Fruit fly (Drosophila melanogaster) whole organism, embryonic: Measurements from ENCODE around the gene CG32214.

Source experiments
- Abd-B ChIP-seq: fragments of 200-800 bp; sonication (Bioruptor generic); optimal IDR thresholded peaks from 2 replicates; lab custom pipeline; 2018; ENCODE audit warnings: missing biosample characterization, mild to moderate bottlenecking, missing genetic modification characterization, moderate library complexity
- C15 ChIP-seq: fragments of 200-800 bp; sonication (Bioruptor generic); IDR thresholded peaks from 3 replicates; pipeline ENCODE4 v1.3.6; 2022; ENCODE audit warnings: missing biosample characterization, missing genetic modification characterization
- CG10959 ChIP-seq: fragments of 200-800 bp; sonication (Bioruptor generic); IDR thresholded peaks from 2 replicates; pipeline ENCODE4 v1.3.6; 2022; ENCODE audit warnings: missing biosample characterization, missing genetic modification characterization
- CG11398 ChIP-seq: fragments of 200-800 bp; sonication (Bioruptor generic); optimal IDR thresholded peaks from 2 replicates; lab custom pipeline; 2016; ENCODE audit warnings: missing biosample characterization, missing genetic modification characterization
- CG12219 ChIP-seq: fragments of 200-800 bp; sonication (Bioruptor generic); optimal IDR thresholded peaks from 3 replicates; lab custom pipeline; 2018; ENCODE audit warnings: missing biosample characterization, mild to moderate bottlenecking, missing genetic modification characterization
- CG13775 ChIP-seq: fragments of 200-800 bp; sonication (Bioruptor generic); optimal IDR thresholded peaks from 3 replicates; lab custom pipeline; 2017; ENCODE audit warnings: missing biosample characterization, mild to moderate bottlenecking, missing genetic modification characterization
- CG14050 ChIP-seq: fragments of 200-800 bp; sonication (Bioruptor generic); IDR thresholded peaks from 3 replicates; pipeline ENCODE4 v1.3.6; 2022; ENCODE audit warnings: missing biosample characterization, missing genetic modification characterization
- CG1603 ChIP-seq: fragments of 200-800 bp; sonication (Bioruptor generic); optimal IDR thresholded peaks from 2 replicates; lab custom pipeline; 2019; ENCODE audit warnings: missing biosample characterization, mild to moderate bottlenecking, missing genetic modification characterization, moderate library complexity
- CG17186 ChIP-seq: fragments of 200-800 bp; sonication (Bioruptor generic); optimal IDR thresholded peaks from 3 replicates; lab custom pipeline; 2017; ENCODE audit warnings: missing biosample characterization, missing genetic modification reagents, missing genetic modification characterization
- CG2199 ChIP-seq: fragments of 200-800 bp; sonication (Bioruptor generic); IDR thresholded peaks from 3 replicates; pipeline ENCODE4 v1.3.6; 2022; ENCODE audit warnings: missing biosample characterization, missing genetic modification characterization
- CG2202 ChIP-seq: fragments of 200-800 bp; sonication (Bioruptor generic); optimal IDR thresholded peaks from 2 replicates; lab custom pipeline; 2018; ENCODE audit warnings: missing biosample characterization, mild to moderate bottlenecking, missing genetic modification characterization
- CG31441 ChIP-seq: fragments of 200-800 bp; sonication (Bioruptor generic); IDR thresholded peaks from 2 replicates; pipeline ENCODE4 v1.3.6; 2022; ENCODE audit warnings: missing biosample characterization, missing genetic modification characterization
- CG32532 ChIP-seq: fragments of 200-800 bp; sonication (Bioruptor generic); IDR thresholded peaks from 2 replicates; pipeline ENCODE4 v1.3.6; 2022; ENCODE audit warnings: missing biosample characterization, missing genetic modification characterization
- CG34422 ChIP-seq: fragments of 200-800 bp; sonication (Bioruptor generic); IDR thresholded peaks from 3 replicates; pipeline ENCODE4 v1.3.6; 2022; ENCODE audit warnings: missing biosample characterization, missing genetic modification characterization
- CG3838 ChIP-seq: fragments of 200-800 bp; sonication (Bioruptor generic); optimal IDR thresholded peaks from 3 replicates; lab custom pipeline; 2016; ENCODE audit warnings: missing biosample characterization, missing genetic modification characterization
- CG42726 ChIP-seq: fragments of 200-800 bp; sonication (Bioruptor generic); IDR thresholded peaks from 2 replicates; pipeline ENCODE4 v1.3.6; 2022; ENCODE audit warnings: missing biosample characterization, missing genetic modification characterization; ENCODE audit not compliant: partially characterized antibody
- CG4282 ChIP-seq: fragments of 200-800 bp; sonication (Bioruptor generic); optimal IDR thresholded peaks from 2 replicates; lab custom pipeline; 2016; ENCODE audit warnings: missing biosample characterization, missing genetic modification characterization
- CG43689 ChIP-seq: fragments of 200-800 bp; sonication (Bioruptor generic); IDR thresholded peaks from 2 replicates; pipeline ENCODE4 v1.3.6; 2022; ENCODE audit warnings: missing biosample characterization, missing genetic modification characterization
- CG5180 ChIP-seq: fragments of 200-800 bp; sonication (Bioruptor generic); optimal IDR thresholded peaks from 3 replicates; lab custom pipeline; 2017; ENCODE audit warnings: missing biosample characterization, missing genetic modification characterization, mild to moderate bottlenecking, moderate library complexity, missing genetic modification reagents
- CG6654 ChIP-seq: fragments of 200-800 bp; sonication (Bioruptor generic); optimal IDR thresholded peaks from 2 replicates; lab custom pipeline; 2017; ENCODE audit warnings: missing biosample characterization, mild to moderate bottlenecking, missing genetic modification characterization
- CG6689 ChIP-seq: fragments of 200-800 bp; sonication (Bioruptor generic); IDR thresholded peaks from 2 replicates; pipeline ENCODE4 v1.3.6; 2022; ENCODE audit warnings: missing biosample characterization, missing genetic modification characterization
- CG7786 ChIP-seq: fragments of 200-800 bp; sonication (Bioruptor generic); optimal IDR thresholded peaks from 2 replicates; lab custom pipeline; 2016; ENCODE audit warnings: missing biosample characterization, missing genetic modification characterization
- CG8765 ChIP-seq: fragments of 200-800 bp; sonication (Bioruptor generic); IDR thresholded peaks from 2 replicates; pipeline ENCODE4 v1.3.6; 2022; ENCODE audit warnings: missing biosample characterization, missing genetic modification characterization
- Dll ChIP-seq: fragments of 200-800 bp; sonication (Bioruptor generic); IDR thresholded peaks from 4 replicates; pipeline ENCODE4 v1.3.6; 2022; ENCODE audit warnings: missing biosample characterization, missing genetic modification characterization; ENCODE audit not compliant: partially characterized antibody
- Doc3 ChIP-seq: fragments of 200-800 bp; sonication (Bioruptor generic); IDR thresholded peaks from 3 replicates; pipeline ENCODE4 v1.3.6; 2022; ENCODE audit warnings: missing biosample characterization, missing genetic modification characterization; ENCODE audit not compliant: partially characterized antibody
- Elba2 ChIP-seq: fragments of 200-800 bp; sonication (Bioruptor generic); optimal IDR thresholded peaks from 3 replicates; lab custom pipeline; 2016; ENCODE audit warnings: missing biosample characterization, missing genetic modification characterization
- Fer1 ChIP-seq: fragments of 200-800 bp; sonication (Bioruptor generic); optimal IDR thresholded peaks from 2 replicates; lab custom pipeline; 2017; ENCODE audit warnings: missing biosample characterization, mild to moderate bottlenecking, missing genetic modification characterization
- NC2β ChIP-seq: fragments of 200-800 bp; sonication (Bioruptor generic); optimal IDR thresholded peaks from 2 replicates; lab custom pipeline; 2016; ENCODE audit warnings: missing biosample characterization, missing genetic modification characterization
- ato ChIP-seq: fragments of 200-800 bp; sonication (Bioruptor generic); IDR thresholded peaks from 2 replicates; pipeline ENCODE4 v1.3.6; 2022; ENCODE audit warnings: missing biosample characterization, missing genetic modification characterization; ENCODE audit not compliant: partially characterized antibody
- bigmax ChIP-seq: fragments of 200-800 bp; sonication (Bioruptor generic); optimal IDR thresholded peaks from 2 replicates; lab custom pipeline; 2018; ENCODE audit warnings: missing biosample characterization, mild to moderate bottlenecking, missing genetic modification characterization
- bowl ChIP-seq: fragments of 200-800 bp; sonication (Bioruptor generic); IDR thresholded peaks from 2 replicates; pipeline ENCODE4 v1.3.6; 2022; ENCODE audit warnings: missing biosample characterization, missing genetic modification characterization
- caup ChIP-seq: fragments of 200-800 bp; sonication (Bioruptor generic); optimal IDR thresholded peaks from 3 replicates; lab custom pipeline; 2017; ENCODE audit warnings: missing biosample characterization, mild to moderate bottlenecking, missing genetic modification characterization, moderate library complexity; ENCODE audit not compliant: severe bottlenecking
- chn ChIP-seq: fragments of 200-800 bp; sonication (Bioruptor generic); optimal IDR thresholded peaks from 2 replicates; lab custom pipeline; 2016; ENCODE audit warnings: missing biosample characterization, missing genetic modification characterization
- dimm ChIP-seq: fragments of 200-800 bp; sonication (Bioruptor generic); IDR thresholded peaks from 2 replicates; pipeline ENCODE4 v1.3.6; 2022; ENCODE audit warnings: missing biosample characterization, missing genetic modification characterization
- fd96Cb ChIP-seq: fragments of 200-800 bp; sonication (Bioruptor generic); optimal IDR thresholded peaks from 2 replicates; lab custom pipeline; 2018; ENCODE audit warnings: missing biosample characterization, mild to moderate bottlenecking, missing genetic modification characterization, moderate library complexity
- grn ChIP-seq: fragments of 200-800 bp; sonication (Bioruptor generic); optimal IDR thresholded peaks from 3 replicates; lab custom pipeline; 2017; ENCODE audit warnings: missing biosample characterization, missing genetic modification characterization
- h ChIP-seq: fragments of >200 bp; optimal IDR thresholded peaks from 2 replicates; lab custom pipeline; 2017
- ind ChIP-seq: fragments of 200-800 bp; sonication (Bioruptor generic); optimal IDR thresholded peaks from 3 replicates; lab custom pipeline; 2016; ENCODE audit warnings: missing biosample characterization, missing genetic modification characterization
- lmd ChIP-seq: fragments of 200-800 bp; sonication (Bioruptor generic); IDR thresholded peaks from 2 replicates; pipeline ENCODE4 v1.3.6; 2022; ENCODE audit warnings: missing biosample characterization, missing genetic modification characterization
- oc ChIP-seq: fragments of 200-800 bp; sonication (Bioruptor generic); optimal IDR thresholded peaks from 2 replicates; lab custom pipeline; 2018; ENCODE audit warnings: missing biosample characterization, mild to moderate bottlenecking, missing genetic modification characterization, moderate library complexity
- onecut ChIP-seq: fragments of 200-800 bp; sonication (Bioruptor generic); IDR thresholded peaks from 2 replicates; pipeline ENCODE4 v1.3.6; 2022; ENCODE audit warnings: missing biosample characterization, missing genetic modification characterization
- pros ChIP-seq: fragments of 200-800 bp; sonication (Bioruptor generic); optimal IDR thresholded peaks from 3 replicates; lab custom pipeline; 2019; ENCODE audit warnings: missing biosample characterization, mild to moderate bottlenecking, missing genetic modification characterization, moderate library complexity
- sens ChIP-seq: fragments of 200-800 bp; sonication (Bioruptor generic); peaks from one replicate; lab custom pipeline; 2016; ENCODE audit warnings: missing biosample characterization, missing genetic modification characterization
- slbo ChIP-seq: fragments of 200-800 bp; sonication (Bioruptor generic); IDR thresholded peaks from 2 replicates; pipeline ENCODE4 v1.3.6; 2022; ENCODE audit warnings: missing biosample characterization, missing genetic modification characterization
- sob ChIP-seq: fragments of 200-800 bp; sonication (Bioruptor generic); IDR thresholded peaks from 2 replicates; pipeline ENCODE4 v1.3.6; 2022; ENCODE audit warnings: missing biosample characterization, missing genetic modification characterization
- ssp ChIP-seq: fragments of 200-800 bp; sonication (Bioruptor generic); IDR thresholded peaks from 2 replicates; pipeline ENCODE4 v1.3.6; 2022; ENCODE audit warnings: missing biosample characterization, missing genetic modification characterization
- tio ChIP-seq: fragments of 200-800 bp; sonication (Bioruptor generic); optimal IDR thresholded peaks from 2 replicates; lab custom pipeline; 2017; ENCODE audit warnings: missing biosample characterization, missing genetic modification characterization, inconsistent platforms
- wek ChIP-seq: fragments of 200-800 bp; sonication (Bioruptor generic); optimal IDR thresholded peaks from 3 replicates; lab custom pipeline; 2018; ENCODE audit warnings: missing biosample characterization, mild to moderate bottlenecking, missing genetic modification characterization, moderate library complexity
- wor ChIP-seq: fragments of 200-800 bp; sonication (Bioruptor generic); IDR thresholded peaks from 2 replicates; pipeline ENCODE4 v1.3.6; 2022; ENCODE audit warnings: missing biosample characterization, missing genetic modification characterization
- zfh1 ChIP-seq: fragments of 200-800 bp; sonication (Bioruptor generic); IDR thresholded peaks from 3 replicates; pipeline ENCODE4 v1.3.6; 2022; ENCODE audit warnings: missing biosample characterization, missing genetic modification characterization

The CG32214 gene

DNA sequence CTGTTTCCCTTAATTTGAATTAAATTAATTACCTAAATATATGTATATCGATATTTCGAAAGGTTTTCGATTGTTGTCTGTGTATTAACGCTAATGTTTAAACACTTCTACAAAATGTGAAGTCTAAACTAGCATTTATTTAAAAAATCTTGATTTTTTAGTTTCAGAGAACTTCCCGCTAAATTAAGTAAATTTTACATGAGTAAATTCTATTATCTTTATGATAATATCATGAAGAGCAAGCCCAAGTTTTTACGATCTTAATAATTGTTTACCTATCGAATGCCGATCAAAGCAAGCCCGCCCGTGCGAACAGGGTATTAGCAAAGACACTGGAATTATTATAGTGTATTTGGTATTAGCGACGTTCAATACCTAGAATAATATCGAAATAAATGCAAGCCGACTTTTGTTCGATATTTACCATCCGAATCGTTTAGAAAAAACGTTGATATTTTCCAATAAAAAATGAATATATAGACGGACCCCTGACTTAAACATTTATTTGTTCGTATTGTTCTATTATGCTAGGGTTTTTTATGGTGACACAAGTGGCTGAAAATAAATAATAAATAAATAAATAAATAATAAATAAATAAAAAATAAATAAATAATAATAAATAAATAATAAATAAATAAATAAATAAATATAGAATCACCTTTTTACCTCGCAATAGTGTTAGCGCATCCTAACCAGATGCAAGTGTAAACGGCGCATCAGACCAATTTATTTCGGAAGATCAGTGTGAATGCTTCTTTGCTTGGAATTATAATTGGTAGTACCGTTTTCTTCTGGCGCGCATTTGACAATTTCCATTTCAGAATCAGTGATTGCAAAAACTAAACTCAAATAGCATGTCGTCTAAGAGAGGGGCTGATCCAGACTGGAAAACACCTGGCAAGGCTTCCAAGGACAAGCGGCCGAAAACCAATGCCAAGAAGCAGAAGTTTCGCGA lies 20.5 kb upstream of the CG32214 start, which contains the start of the genes CG33062 and Chd3 (continued):
- TF ChIP-seq slbo (GFP tag; lab: Robert Waterston, UW) (peak; percentile 38), CG2199 (GFP tag; lab: Robert Waterston, UW) (no peak), CG43689 (GFP tag; lab: Robert Waterston, UW) (no peak), fd96Cb (tag; lab: Kevin White, UChicago) (peak; percentile 20), CG42726 (GFP tag; lab: Robert Waterston, UW) (no peak), dimm (GFP tag; lab: Robert Waterston, UW) (no peak), wek (GFP tag; lab: Kevin White, UChicago) (no peak), CG11398 (GFP tag; lab: Kevin White, UChicago) (no peak), chn (no peak), lmd (GFP tag; lab: Robert Waterston, UW) (no peak), C15 (no peak), CG10959 (no peak), sens (GFP tag; lab: Kevin White, UChicago) (peak; percentile 72), grn (GFP tag; lab: Kevin White, UChicago) (no peak), CG14050 (GFP tag; lab: Robert Waterston, UW) (no peak), CG34422 (GFP tag; lab: Robert Waterston, UW) (0 out of 3 replicates have a peak, but pooled peaks have one; percentile 32), Dll (GFP tag; lab: Robert Waterston, UW) (peak; percentile 61; the same call in 3 of the 4 replicates), caup (GFP tag; lab: Kevin White, UChicago) (no peak), onecut (GFP tag; lab: Robert Waterston, UW) (no peak), tio (GFP tag; lab: Kevin White, UChicago) (no peak), zfh1 (GFP tag; lab: Robert Waterston, UW) (0 out of 3 replicates have a peak, but pooled peaks have one; percentile 3), CG2202 (tag; lab: Kevin White, UChicago) (no peak), ato (no peak), CG3838 (no peak), CG5180 (GFP tag; lab: Kevin White, UChicago) (no peak), bigmax (no peak), CG17186 (GFP tag; lab: Kevin White, UChicago) (no peak), pros (GFP tag; lab: Kevin White, UChicago) (no peak), NC2β (no peak), CG32532 (GFP tag; lab: Robert Waterston, UW) (no peak), CG6689 (0 out of 2 replicates have a peak, but pooled peaks have one; percentile 20), CG4282 (GFP tag; lab: Kevin White, UChicago) (no peak), Elba2 (GFP tag; lab: Kevin White, UChicago) (no peak), CG13775 (GFP tag; lab: Kevin White, UChicago) (peak; percentile 56), oc (tag; lab: Kevin White, UChicago) (no peak), sob (GFP tag; lab: Robert Waterston, UW) (no peak), CG8765 (GFP tag; lab: Robert Waterston, UW) (peak; percentile 18; the same call in 1 of the 2 replicates), CG7786 (GFP tag; lab: Kevin White, UChicago) (no peak), bowl (no peak), Doc3 (no peak), Abd-B (GFP tag; lab: Kevin White, UChicago) (peak; percentile 80), ssp (GFP tag; lab: Robert Waterston, UW) (peak; percentile 97), h (lab: Kevin White, UChicago) (no peak), CG1603 (tag; lab: Kevin White, UChicago) (peak; percentile 45), wor (0 out of 2 replicates have a peak, but pooled peaks have one; percentile 16), ind (GFP tag; lab: Kevin White, UChicago) (peak; percentile 25), CG12219 (GFP tag; lab: Kevin White, UChicago) (no peak), CG31441 (GFP tag; lab: Robert Waterston, UW) (no peak), Fer1 (no peak), CG6654 (GFP tag; lab: Kevin White, UChicago) (no peak)
